Fruit fly (Drosophila melanogaster): Measurements from ENCODE around the gene SNF4Agamma.

The SNF4Agamma gene

dm6 chr3R:21163318-21163828 is 22.8 kb downstream of the SNF4Agamma start, which contains the start of gene CG5810:
TSS of gene CG5810 (plus strand) at chr3R:21163778.
- TF ChIP-seq vri (GFP tag; optimal IDR thresholded peaks at IDR 0.05): peak; percentile 77
- no peak for TF ChIP-seq CG3032 (tag; optimal IDR thresholded peaks at IDR 0.05)
- no peak for TF ChIP-seq ss (GFP tag; optimal IDR thresholded peaks at IDR 0.05)
- no peak for TF ChIP-seq salr (GFP tag; optimal IDR thresholded peaks at IDR 0.05)
- TF ChIP-seq Hr4 (GFP tag; optimal IDR thresholded peaks at IDR 0.05): no peak
- TF ChIP-seq Sox15 (GFP tag; optimal IDR thresholded peaks at IDR 0.05): no peak
- TF ChIP-seq CG11294 (GFP tag; IDR thresholded peaks at IDR 0.05): no peak
- peak; percentile 59 for TF ChIP-seq fkh (GFP tag; optimal IDR thresholded peaks at IDR 0.05)
- TF ChIP-seq eg (GFP tag; IDR thresholded peaks at IDR 0.05): no peak
- no peak for TF ChIP-seq Blimp-1 (GFP tag; optimal IDR thresholded peaks at IDR 0.05)
- no peak for TF ChIP-seq CG4318 (GFP tag; optimal IDR thresholded peaks at IDR 0.05)
- no peak for TF ChIP-seq CG10669 (GFP tag; optimal IDR thresholded peaks at IDR 0.05)
- no peak for TF ChIP-seq OdsH (GFP tag; optimal IDR thresholded peaks at IDR 0.05)
- TF ChIP-seq Sox14 (GFP tag; optimal IDR thresholded peaks at IDR 0.05): no peak

DNA sequence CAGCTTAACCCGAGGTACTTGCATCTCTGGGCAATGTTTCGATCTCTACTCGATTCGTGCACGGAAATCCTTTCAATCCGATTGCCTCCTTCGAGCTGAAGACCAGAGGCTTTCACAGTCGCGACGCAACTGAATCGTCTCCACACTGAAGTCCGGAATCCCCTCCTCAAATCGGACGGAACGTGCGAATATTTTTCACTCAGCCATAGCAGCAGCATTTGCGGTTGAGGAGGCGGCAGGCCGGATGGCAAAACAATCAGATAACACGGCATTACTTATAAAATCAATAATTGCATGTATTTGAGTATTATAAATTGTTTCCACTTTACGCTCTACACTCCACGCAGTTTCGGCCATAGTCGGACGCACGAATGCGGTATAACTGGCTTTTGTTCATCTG is 27.6 kb downstream of the SNF4Agamma start, which contains the start of gene Snmp1:
Snmp1 (minus strand) TSS at position 101 of the 400 bp plus-strand sequence.
- no peak for TF ChIP-seq CG4318 (GFP tag; optimal IDR thresholded peaks at IDR 0.05)
- no peak for TF ChIP-seq Blimp-1 (GFP tag; optimal IDR thresholded peaks at IDR 0.05)
- no peak for TF ChIP-seq svp (GFP tag)
- TF ChIP-seq esn (GFP tag; optimal IDR thresholded peaks at IDR 0.05): no peak
- TF ChIP-seq CG15336 (GFP tag; IDR thresholded peaks at IDR 0.05): no peak

dm6 chr3R:21169525-21170149 is 29.1 kb downstream of the SNF4Agamma start:
- TF ChIP-seq CG10631 (GFP tag; optimal IDR thresholded peaks at IDR 0.05) (no peak), vri (GFP tag; optimal IDR thresholded peaks at IDR 0.05) (no peak), CG6276 (GFP tag; optimal IDR thresholded peaks at IDR 0.05) (no peak), CG6163 (GFP tag; IDR thresholded peaks at IDR 0.05) (no peak), CG9139 (GFP tag; optimal IDR thresholded peaks at IDR 0.05) (no peak), eg (GFP tag; IDR thresholded peaks at IDR 0.05) (peak; percentile 63; the same call in 2 of the 3 replicates)

dm6 chr3R:21176663-21177145 is 36.2 kb downstream of the SNF4Agamma start:
- TF ChIP-seq Blimp-1 (GFP tag; optimal IDR thresholded peaks at IDR 0.05): no peak
- TF ChIP-seq fkh (GFP tag; optimal IDR thresholded peaks at IDR 0.05): peak; percentile 74
- TF ChIP-seq CG6808 (GFP tag; optimal IDR thresholded peaks at IDR 0.05): no peak
- TF ChIP-seq eg (GFP tag; IDR thresholded peaks at IDR 0.05): no peak
- no peak for TF ChIP-seq CG11294 (GFP tag; IDR thresholded peaks at IDR 0.05)
- no peak for TF ChIP-seq cyc (GFP tag; optimal IDR thresholded peaks at IDR 0.05)
- TF ChIP-seq Ets21C (GFP tag; optimal IDR thresholded peaks at IDR 0.05): no peak
- TF ChIP-seq CG1621 (tag; optimal IDR thresholded peaks at IDR 0.05): no peak
- TF ChIP-seq CG6854 (GFP tag; optimal IDR thresholded peaks at IDR 0.05): no peak
- TF ChIP-seq spab (GFP tag; optimal IDR thresholded peaks at IDR 0.05): peak; percentile 8
- TF ChIP-seq CG11762 (GFP tag; optimal IDR thresholded peaks at IDR 0.05; ENCODE audit: insufficient read depth): no peak
- TF ChIP-seq CG3032 (tag; optimal IDR thresholded peaks at IDR 0.05): no peak
- TF ChIP-seq CG8632 (GFP tag; optimal IDR thresholded peaks at IDR 0.05): peak; percentile 13
- TF ChIP-seq lz (GFP tag; optimal IDR thresholded peaks at IDR 0.05): no peak
- no peak for TF ChIP-seq achi (GFP tag; optimal IDR thresholded peaks at IDR 0.05)
- TF ChIP-seq Gug (GFP tag; IDR thresholded peaks at IDR 0.05): no peak
- TF ChIP-seq dac (GFP tag; optimal IDR thresholded peaks at IDR 0.05): no peak
- TF ChIP-seq CG6792 (GFP tag; optimal IDR thresholded peaks at IDR 0.05): no peak
- TF ChIP-seq Eip75B (GFP tag; optimal IDR thresholded peaks at IDR 0.05): no peak
- TF ChIP-seq CG16779 (tag; optimal IDR thresholded peaks at IDR 0.05): no peak
- TF ChIP-seq vri (GFP tag; optimal IDR thresholded peaks at IDR 0.05): no peak
- TF ChIP-seq Met (GFP tag; optimal IDR thresholded peaks at IDR 0.05): no peak
- TF ChIP-seq CG15336 (GFP tag; IDR thresholded peaks at IDR 0.05): 0 out of 2 replicates have a peak, but pooled peaks have one; percentile 15
- TF ChIP-seq Eip78C (GFP tag): peak; percentile 49
- TF ChIP-seq CG6276 (GFP tag; optimal IDR thresholded peaks at IDR 0.05): no peak
- peak; percentile 12 for TF ChIP-seq CG10631 (GFP tag; optimal IDR thresholded peaks at IDR 0.05)
- TF ChIP-seq Lpt (GFP tag; optimal IDR thresholded peaks at IDR 0.05): no peak
- no peak for TF ChIP-seq CG31627 (GFP tag; optimal IDR thresholded peaks at IDR 0.05)
- TF ChIP-seq pdm3 (GFP tag; optimal IDR thresholded peaks at IDR 0.05): no peak
- no peak for TF ChIP-seq CG3919 (GFP tag; optimal IDR thresholded peaks at IDR 0.05)
- TF ChIP-seq Sox15 (GFP tag; optimal IDR thresholded peaks at IDR 0.05): no peak
- no peak for TF ChIP-seq CG10669 (GFP tag; optimal IDR thresholded peaks at IDR 0.05)
- TF ChIP-seq salr (GFP tag; optimal IDR thresholded peaks at IDR 0.05): no peak
